Fruit fly (Drosophila melanogaster) whole organism, embryonic: Measurements from ENCODE around the gene Phyhd1.
A peak's percentile ranks its signal among the peaks of the same experiment; 100 is the strongest.

Source experiments
- Asciz ChIP-seq: fragments of 200-800 bp; sonication (Bioruptor generic); optimal IDR thresholded peaks from 2 replicates; lab custom pipeline; 2017; ENCODE audit warnings: missing biosample characterization, mild to moderate bottlenecking, missing genetic modification characterization, missing genetic modification reagents
- Awh ChIP-seq: fragments of 200-800 bp; sonication (Bioruptor generic); IDR thresholded peaks from 2 replicates; pipeline ENCODE4, ENCODE4 v1.3.6; 2022; ENCODE audit warnings: missing biosample characterization, missing genetic modification characterization
- CG11398 ChIP-seq: fragments of 200-800 bp; sonication (Bioruptor generic); optimal IDR thresholded peaks from 2 replicates; lab custom pipeline; 2016; ENCODE audit warnings: missing biosample characterization, missing genetic modification characterization
- CG11696 ChIP-seq: fragments of 200-800 bp; sonication (Bioruptor generic); IDR thresholded peaks from 2 replicates; pipeline ENCODE4 v1.3.6; 2022; ENCODE audit warnings: missing biosample characterization, missing genetic modification characterization
- CG12219 ChIP-seq: fragments of 200-800 bp; sonication (Bioruptor generic); optimal IDR thresholded peaks from 3 replicates; lab custom pipeline; 2018; ENCODE audit warnings: missing biosample characterization, mild to moderate bottlenecking, missing genetic modification characterization
- CG12236 ChIP-seq: fragments of 200-800 bp; sonication (Bioruptor generic); optimal IDR thresholded peaks from 2 replicates; lab custom pipeline; 2016; ENCODE audit warnings: missing biosample characterization, missing genetic modification characterization
- CG13775 ChIP-seq: fragments of 200-800 bp; sonication (Bioruptor generic); optimal IDR thresholded peaks from 3 replicates; lab custom pipeline; 2017; ENCODE audit warnings: missing biosample characterization, mild to moderate bottlenecking, missing genetic modification characterization
- CG15479 ChIP-seq: fragments of 200-800 bp; sonication (Bioruptor generic); optimal IDR thresholded peaks from 3 replicates; lab custom pipeline; 2019; ENCODE audit warnings: missing biosample characterization, mild to moderate bottlenecking, missing genetic modification characterization, moderate library complexity
- CG1602 ChIP-seq: fragments of 200-800 bp; sonication (Bioruptor generic); optimal IDR thresholded peaks from 3 replicates; lab custom pipeline; 2016; ENCODE audit warnings: missing biosample characterization, missing genetic modification characterization
- CG1603 ChIP-seq: fragments of 200-800 bp; sonication (Bioruptor generic); optimal IDR thresholded peaks from 2 replicates; lab custom pipeline; 2019; ENCODE audit warnings: missing biosample characterization, mild to moderate bottlenecking, missing genetic modification characterization, moderate library complexity
- CG2120 ChIP-seq: fragments of 200-800 bp; sonication (Bioruptor generic); optimal IDR thresholded peaks from 3 replicates; lab custom pipeline; 2016; ENCODE audit warnings: missing biosample characterization, missing genetic modification characterization
- CG2199 ChIP-seq: fragments of 200-800 bp; sonication (Bioruptor generic); IDR thresholded peaks from 3 replicates; pipeline ENCODE4 v1.3.6; 2022; ENCODE audit warnings: missing biosample characterization, missing genetic modification characterization
- CG2712 ChIP-seq: fragments of 200-800 bp; optimal IDR thresholded peaks from 3 replicates; lab custom pipeline; 2019; ENCODE audit warnings: missing biosample characterization, mild to moderate bottlenecking, missing genetic modification characterization, moderate library complexity
- CG3281 ChIP-seq: fragments of 200-800 bp; sonication (Bioruptor generic); optimal IDR thresholded peaks from 3 replicates; lab custom pipeline; 2017; ENCODE audit warnings: missing biosample characterization, mild to moderate bottlenecking, missing genetic modification characterization
- CG42726 ChIP-seq: fragments of 200-800 bp; sonication (Bioruptor generic); IDR thresholded peaks from 2 replicates; pipeline ENCODE4 v1.3.6; 2022; ENCODE audit warnings: missing biosample characterization, missing genetic modification characterization; ENCODE audit not compliant: partially characterized antibody
- CG4404 ChIP-seq: fragments of 200-800 bp; sonication (Bioruptor generic); IDR thresholded peaks from 2 replicates; pipeline ENCODE4 v1.3.6; 2022; ENCODE audit warnings: missing biosample characterization, missing genetic modification characterization
- CG5180 ChIP-seq: fragments of 200-800 bp; sonication (Bioruptor generic); optimal IDR thresholded peaks from 3 replicates; lab custom pipeline; 2017; ENCODE audit warnings: missing biosample characterization, missing genetic modification characterization, mild to moderate bottlenecking, moderate library complexity, missing genetic modification reagents
- CG6689 ChIP-seq: fragments of 200-800 bp; sonication (Bioruptor generic); IDR thresholded peaks from 2 replicates; pipeline ENCODE4 v1.3.6; 2022; ENCODE audit warnings: missing biosample characterization, missing genetic modification characterization
- CG6791 ChIP-seq: fragments of 200-800 bp; sonication (Bioruptor generic); IDR thresholded peaks from 3 replicates; pipeline ENCODE4 v1.3.6; 2022; ENCODE audit warnings: missing biosample characterization, missing genetic modification characterization; ENCODE audit not compliant: partially characterized antibody
- CG6854 ChIP-seq: fragments of 200-800 bp; sonication (Bioruptor generic); optimal IDR thresholded peaks from 3 replicates; lab custom pipeline; 2017; ENCODE audit warnings: missing biosample characterization, mild to moderate bottlenecking, missing genetic modification characterization
- CG7271 ChIP-seq: fragments of 200-800 bp; sonication (Bioruptor generic); optimal IDR thresholded peaks from 2 replicates; lab custom pipeline; 2018; ENCODE audit warnings: missing biosample characterization, mild to moderate bottlenecking, missing genetic modification characterization, moderate library complexity
- CG8089 ChIP-seq: fragments of 200-800 bp; sonication (Bioruptor generic); optimal IDR thresholded peaks from 3 replicates; lab custom pipeline; 2016; ENCODE audit warnings: missing biosample characterization, missing genetic modification characterization
- CG9215 ChIP-seq: fragments of 200-800 bp; sonication (Bioruptor generic); IDR thresholded peaks from 2 replicates; pipeline ENCODE4 v1.3.6; 2022; ENCODE audit warnings: missing biosample characterization, missing genetic modification characterization
- D19A ChIP-seq: fragments of 200-800 bp; optimal IDR thresholded peaks from 3 replicates; lab custom pipeline; 2019; ENCODE audit warnings: missing biosample characterization, mild to moderate bottlenecking, missing genetic modification characterization, moderate library complexity
- Dek ChIP-seq: fragments of 200-800 bp; sonication (Bioruptor generic); optimal IDR thresholded peaks from 3 replicates; lab custom pipeline; 2019; ENCODE audit warnings: missing biosample characterization, mild to moderate bottlenecking, missing genetic modification characterization, moderate library complexity
- Dll ChIP-seq: fragments of 200-800 bp; sonication (Bioruptor generic); IDR thresholded peaks from 4 replicates; pipeline ENCODE4 v1.3.6; 2022; ENCODE audit warnings: missing biosample characterization, missing genetic modification characterization; ENCODE audit not compliant: partially characterized antibody
- HLH54F ChIP-seq: fragments of 200-800 bp; sonication (Bioruptor generic); optimal IDR thresholded peaks from 3 replicates; lab custom pipeline; 2016; ENCODE audit warnings: missing biosample characterization, missing genetic modification characterization
- Hr51 ChIP-seq, 2 experiments: fragments of 200-800 bp; sonication (Bioruptor generic); optimal IDR thresholded peaks; 2 replicates in 1 of 2; 3 replicates in 1 of 2; lab custom pipeline; 2016 to 2018; ENCODE audit warnings: missing biosample characterization in 2 of 2, missing genetic modification characterization in 2 of 2, mild to moderate bottlenecking in 1 of 2, moderate library complexity in 1 of 2
- Kr ChIP-seq: fragments of 200-800 bp; sonication (Bioruptor generic); optimal IDR thresholded peaks from 2 replicates; lab custom pipeline; 2017; ENCODE audit warnings: missing biosample characterization, mild to moderate bottlenecking, missing genetic modification characterization
- Mes4 ChIP-seq: fragments of 200-800 bp; sonication (Bioruptor generic); optimal IDR thresholded peaks from 2 replicates; lab custom pipeline; 2016; ENCODE audit warnings: missing biosample characterization, missing genetic modification characterization
- NC2α ChIP-seq: fragments of 200-800 bp; sonication (Bioruptor generic); optimal IDR thresholded peaks from 2 replicates; lab custom pipeline; 2016; ENCODE audit warnings: missing biosample characterization, missing genetic modification characterization
- Opbp ChIP-seq: fragments of 200-800 bp; sonication (Bioruptor generic); IDR thresholded peaks from 3 replicates; pipeline ENCODE4 v1.3.6; 2022; ENCODE audit warnings: missing biosample characterization, missing genetic modification characterization; ENCODE audit not compliant: partially characterized antibody
- Ptx1 ChIP-seq: fragments of 200-800 bp; sonication (Bioruptor generic); IDR thresholded peaks from 2 replicates; pipeline ENCODE4 v1.3.6; 2022; ENCODE audit warnings: missing biosample characterization, missing genetic modification characterization
- danr ChIP-seq: fragments of 200-800 bp; sonication (Bioruptor generic); IDR thresholded peaks from 2 replicates; pipeline ENCODE4 v1.3.6; 2022; ENCODE audit warnings: missing biosample characterization, missing genetic modification characterization
- dimm ChIP-seq: fragments of 200-800 bp; sonication (Bioruptor generic); IDR thresholded peaks from 2 replicates; pipeline ENCODE4 v1.3.6; 2022; ENCODE audit warnings: missing biosample characterization, missing genetic modification characterization
- fd96Cb ChIP-seq: fragments of 200-800 bp; sonication (Bioruptor generic); optimal IDR thresholded peaks from 2 replicates; lab custom pipeline; 2018; ENCODE audit warnings: missing biosample characterization, mild to moderate bottlenecking, missing genetic modification characterization, moderate library complexity
- hb ChIP-seq: fragments of 200-800 bp; sonication (Bioruptor generic); IDR thresholded peaks from 3 replicates; pipeline ENCODE4 v1.3.6; 2022; ENCODE audit warnings: missing biosample characterization, missing genetic modification characterization; ENCODE audit not compliant: partially characterized antibody
- lilli ChIP-seq: fragments of 200-800 bp; sonication (Bioruptor generic); optimal IDR thresholded peaks from 3 replicates; lab custom pipeline; 2016; ENCODE audit warnings: missing biosample characterization, missing genetic modification characterization
- nerfin-2 ChIP-seq: fragments of 200-800 bp; sonication (Bioruptor generic); IDR thresholded peaks from 2 replicates; pipeline ENCODE4 v1.3.6; 2022; ENCODE audit warnings: missing biosample characterization, missing genetic modification characterization; ENCODE audit not compliant: partially characterized antibody
- pros ChIP-seq: fragments of 200-800 bp; sonication (Bioruptor generic); optimal IDR thresholded peaks from 3 replicates; lab custom pipeline; 2019; ENCODE audit warnings: missing biosample characterization, mild to moderate bottlenecking, missing genetic modification characterization, moderate library complexity
- psq ChIP-seq: fragments of 200-800 bp; sonication (Bioruptor generic); optimal IDR thresholded peaks from 2 replicates; lab custom pipeline; 2017; ENCODE audit warnings: missing biosample characterization, missing genetic modification characterization
- pum ChIP-seq: fragments of 200-800 bp; sonication (Bioruptor generic); optimal IDR thresholded peaks from 2 replicates; lab custom pipeline; 2016; ENCODE audit warnings: missing biosample characterization, missing genetic modification characterization
- ranshi ChIP-seq: fragments of 200-800 bp; sonication (Bioruptor generic); IDR thresholded peaks from 2 replicates; pipeline ENCODE4 v1.3.6; 2022; ENCODE audit warnings: missing biosample characterization, missing genetic modification characterization
- tap ChIP-seq: fragments of 200-800 bp; optimal IDR thresholded peaks from 3 replicates; lab custom pipeline; 2019; ENCODE audit warnings: missing biosample characterization, mild to moderate bottlenecking, missing genetic modification characterization, moderate library complexity
- tll ChIP-seq, 2 experiments: fragments of 200-800 bp in 1 of 2; fragments of >200 bp in 1 of 2; sonication (Bioruptor generic) in 1 of 2; optimal IDR thresholded peaks; 2 replicates each; lab custom pipeline; 2017 to 2019; ENCODE audit warnings: missing biosample characterization in 2 of 2, missing genetic modification characterization in 2 of 2, mild to moderate bottlenecking in 1 of 2, moderate library complexity in 1 of 2
- tup ChIP-seq: fragments of 200-800 bp; sonication (Bioruptor generic); optimal IDR thresholded peaks from 2 replicates; lab custom pipeline; 2016; ENCODE audit warnings: missing biosample characterization, mild to moderate bottlenecking, missing genetic modification characterization, moderate library complexity
- unpg ChIP-seq: fragments of 200-800 bp; sonication (Bioruptor generic); optimal IDR thresholded peaks from 3 replicates; lab custom pipeline; 2018; ENCODE audit warnings: missing biosample characterization, mild to moderate bottlenecking, missing genetic modification characterization, moderate library complexity

Phyhd1 gene

DNA sequence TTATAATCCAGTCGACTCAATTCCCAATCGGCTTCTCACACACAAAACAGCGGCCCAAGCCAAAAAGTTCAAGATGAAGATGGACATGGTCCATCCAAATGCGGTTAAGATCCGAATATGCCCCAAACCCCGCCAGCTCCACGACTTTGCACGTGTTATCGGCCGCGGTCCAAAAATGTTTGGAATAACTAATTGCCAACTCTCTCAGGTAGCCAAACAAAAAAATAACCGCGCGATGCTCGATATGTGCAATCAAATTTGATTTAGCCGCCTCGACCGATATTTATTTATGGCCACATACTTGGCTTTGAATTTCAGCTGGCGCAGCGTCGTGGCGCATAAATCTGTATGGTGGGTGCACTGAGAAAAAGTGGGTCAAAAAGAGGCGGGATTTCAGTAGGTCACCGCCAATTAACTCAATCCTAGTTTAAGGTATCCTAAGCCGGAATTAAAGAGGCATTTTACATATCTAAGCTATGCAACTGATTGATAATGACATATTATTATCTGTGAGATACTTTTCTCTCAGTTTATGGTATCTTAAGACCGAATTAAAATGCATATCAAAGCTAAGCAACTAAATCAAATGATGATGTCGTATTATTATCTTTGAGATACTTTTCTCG lies 32.1 kb downstream of the Phyhd1 start (continued):
- TF ChIP-seq Mes4 (GFP tag; lab: Kevin White, UChicago) (peak; percentile 4), CG42726 (GFP tag; lab: Robert Waterston, UW) (no peak), CG1602 (GFP tag; lab: Kevin White, UChicago) (peak; percentile 39), CG2120 (GFP tag; lab: Kevin White, UChicago) (no peak), lilli (GFP tag; lab: Kevin White, UChicago) (peak; percentile 27), Hr51 (GFP tag; optimal IDR thresholded peaks at IDR 0.05; lab: Kevin White, UChicago) (peak in 1 of 2 experiments; percentile 78), CG7271 (no peak), CG15479 (GFP tag; lab: Kevin White, UChicago) (no peak), tap (tag; lab: Kevin White, UChicago) (peak; percentile 26), CG6854 (GFP tag; lab: Kevin White, UChicago) (no peak), pum (GFP tag; lab: Kevin White, UChicago) (peak; percentile 16), CG12236 (GFP tag; lab: Kevin White, UChicago) (no peak), ranshi (peak; percentile 28; the same call in 1 of the 2 replicates), HLH54F (GFP tag; lab: Kevin White, UChicago) (no peak), D19A (peak; percentile 18), CG11398 (GFP tag; lab: Kevin White, UChicago) (no peak)

DNA sequence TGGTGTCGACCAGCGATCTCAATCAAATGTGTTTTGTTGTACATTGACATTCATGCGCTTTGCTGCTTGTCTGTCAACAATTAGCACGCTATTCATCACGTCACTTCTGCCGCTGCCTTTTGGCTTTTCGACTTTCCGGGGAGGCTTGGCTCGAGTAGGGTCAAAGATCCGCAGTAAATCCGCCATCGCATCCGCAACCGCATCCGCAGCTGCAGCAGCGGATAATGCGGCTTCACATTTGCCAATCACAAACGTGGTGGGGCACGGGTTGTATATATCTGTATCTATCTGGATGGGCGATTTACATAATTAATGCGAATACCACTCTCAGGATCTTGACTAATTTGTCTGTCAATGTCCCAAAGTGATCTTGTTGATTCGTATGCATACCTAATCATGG lies 33.6 kb downstream of the Phyhd1 start:
- TF ChIP-seq CG1603: no peak
- peak; percentile 56; the same call in 1 of the 2 replicates for TF ChIP-seq Awh
- TF ChIP-seq tll (GFP tag; optimal IDR thresholded peaks at IDR 0.05; lab: Kevin White, UChicago): peak in 1 of 2 experiments; percentile 28
- TF ChIP-seq danr (GFP tag; lab: Robert Waterston, UW): no peak
- no peak for TF ChIP-seq CG3281 (GFP tag; lab: Kevin White, UChicago)
- peak; percentile 95 for TF ChIP-seq CG13775 (GFP tag; lab: Kevin White, UChicago)

DNA sequence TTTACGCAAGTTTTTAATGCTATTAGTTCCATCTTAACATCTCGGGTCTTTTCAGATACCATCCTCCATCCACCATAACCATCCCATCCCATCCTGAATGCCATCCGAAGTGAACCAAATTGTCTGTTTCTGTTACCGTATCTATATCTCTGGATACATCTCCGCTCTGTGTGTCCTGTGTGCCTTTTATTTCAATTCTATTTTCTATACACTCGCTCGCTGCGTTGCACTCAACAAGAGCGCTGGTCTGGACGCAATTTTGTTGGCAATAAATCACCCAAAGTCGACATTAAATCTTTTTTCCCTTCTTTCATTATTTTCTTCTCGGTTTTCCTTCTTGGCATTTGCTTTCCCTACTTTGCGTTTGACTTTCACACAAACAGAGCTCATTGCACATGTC lies 35.2 kb downstream of the Phyhd1 start:
- no peak for TF ChIP-seq fd96Cb (tag; lab: Kevin White, UChicago)
- no peak for TF ChIP-seq CG11696
- no peak for TF ChIP-seq psq (GFP tag; lab: Kevin White, UChicago)
- TF ChIP-seq Dek (tag; lab: Kevin White, UChicago): no peak
- TF ChIP-seq CG6689 (GFP tag; lab: Robert Waterston, UW): no peak
- no peak for TF ChIP-seq NC2α (GFP tag; lab: Kevin White, UChicago)
- no peak for TF ChIP-seq Opbp (GFP tag; lab: Robert Waterston, UW)
- no peak for TF ChIP-seq Asciz (GFP tag; lab: Kevin White, UChicago)
- TF ChIP-seq CG8089 (GFP tag; lab: Kevin White, UChicago): no peak
- TF ChIP-seq Ptx1 (GFP tag; lab: Robert Waterston, UW): no peak
- TF ChIP-seq CG9215 (GFP tag; lab: Robert Waterston, UW): no peak
- no peak for TF ChIP-seq CG12219
- peak; percentile 90; the same call in 1 of the 3 replicates for TF ChIP-seq CG2199 (GFP tag; lab: Robert Waterston, UW)
- TF ChIP-seq tll (GFP tag; optimal IDR thresholded peaks at IDR 0.05; lab: Kevin White, UChicago): peak in 1 of 2 experiments; percentile 94
- no peak for TF ChIP-seq unpg (GFP tag; lab: Kevin White, UChicago)
- TF ChIP-seq nerfin-2 (GFP tag; lab: Robert Waterston, UW): no peak
- TF ChIP-seq Dll: 0 out of 4 replicates have a peak, but pooled peaks have one; percentile 12
- TF ChIP-seq pros: peak; percentile 90
- TF ChIP-seq CG2712 (tag; lab: Kevin White, UChicago): no peak
- no peak for TF ChIP-seq CG6791 (GFP tag; lab: Robert Waterston, UW)
- peak; percentile 65 for TF ChIP-seq Kr (GFP tag; lab: Kevin White, UChicago)
- TF ChIP-seq hb (GFP tag; lab: Robert Waterston, UW): no peak
- TF ChIP-seq CG4404 (GFP tag; lab: Robert Waterston, UW): no peak
- TF ChIP-seq CG5180 (GFP tag; lab: Kevin White, UChicago): no peak
- TF ChIP-seq dimm: no peak
- TF ChIP-seq tup (GFP tag; lab: Kevin White, UChicago): no peak
